Worm (Caenorhabditis elegans): ENCODE results near the gene Y43F8B.15.
A peak's percentile ranks its signal among the peaks of the same experiment; 100 is the strongest.

Y43F8B.15 gene

DNA sequence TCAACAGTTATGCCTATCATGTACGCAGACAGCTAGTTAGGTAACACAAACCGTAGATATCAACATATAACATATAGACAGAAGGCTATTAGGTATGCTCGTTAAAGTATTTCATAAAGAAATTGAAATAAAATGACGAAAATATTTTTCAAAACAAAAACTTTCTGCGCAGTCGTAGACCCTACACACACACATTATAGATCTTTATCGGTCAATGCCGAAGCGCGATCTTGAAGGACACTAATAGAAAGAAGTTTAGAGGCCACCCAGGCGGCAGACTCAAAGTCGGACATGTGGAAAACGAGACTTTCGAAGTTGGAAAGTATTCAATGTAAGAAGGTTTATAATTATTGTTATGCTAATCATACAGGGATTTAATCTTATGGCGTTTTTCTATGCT is 33.0 kb downstream of the Y43F8B.15 start:
- no peak for TF ChIP-seq zip-4 (GFP tag; optimal IDR thresholded peaks at IDR 0.05)
- no peak for TF ChIP-seq pag-3 (tag; optimal IDR thresholded peaks at IDR 0.05; ENCODE audit: borderline replicate concordance, insufficient read depth)
- TF ChIP-seq tbx-2 (tag; optimal IDR thresholded peaks at IDR 0.05): no peak
- TF ChIP-seq nhr-90 (tag; optimal IDR thresholded peaks at IDR 0.05; ENCODE audit: poor library complexity): peak; percentile 28
- no peak for TF ChIP-seq lin-39 (tag; optimal IDR thresholded peaks at IDR 0.05)
- no peak for TF ChIP-seq elt-3 (tag; optimal IDR thresholded peaks at IDR 0.05)
- TF ChIP-seq dpl-1 (GFP tag; optimal IDR thresholded peaks at IDR 0.05): no peak
- no peak for TF ChIP-seq C16A3.4 (tag; optimal IDR thresholded peaks at IDR 0.05)
- TF ChIP-seq unc-86 (tag; optimal IDR thresholded peaks at IDR 0.05): no peak
- no peak for TF ChIP-seq skn-1 (tag; optimal IDR thresholded peaks at IDR 0.05)
- peak; percentile 76 for TF ChIP-seq nhr-85 (tag)
- TF ChIP-seq sptf-1 (tag; optimal IDR thresholded peaks at IDR 0.05): no peak
- no peak for TF ChIP-seq lir-3 (tag; optimal IDR thresholded peaks at IDR 0.05; ENCODE audit: poor library complexity)
- no peak for TF ChIP-seq mdl-1 (tag; optimal IDR thresholded peaks at IDR 0.05)
- TF ChIP-seq ztf-11 (tag; optimal IDR thresholded peaks at IDR 0.05): no peak
- no peak for TF ChIP-seq aly-2 (tag; optimal IDR thresholded peaks at IDR 0.05)
- TF ChIP-seq lin-14 (GFP tag; optimal IDR thresholded peaks at IDR 0.05): peak; percentile 73
- no peak for TF ChIP-seq ama-1 (optimal IDR thresholded peaks at IDR 0.05)
- no peak for TF ChIP-seq swsn-7 (tag; optimal IDR thresholded peaks at IDR 0.05)
- peak; percentile 74 for TF ChIP-seq nhr-20 (tag; optimal IDR thresholded peaks at IDR 0.05)
- TF ChIP-seq elt-2 (tag; optimal IDR thresholded peaks at IDR 0.05): no peak
- no peak for TF ChIP-seq lin-15B (tag; optimal IDR thresholded peaks at IDR 0.05)
- TF ChIP-seq vab-15 (tag; optimal IDR thresholded peaks at IDR 0.05): no peak
- no peak for TF ChIP-seq pqm-1 (tag; optimal IDR thresholded peaks at IDR 0.05)
- TF ChIP-seq blmp-1 (tag; optimal IDR thresholded peaks at IDR 0.05): peak; percentile 57
- TF ChIP-seq hlh-17 (GFP tag; optimal IDR thresholded peaks at IDR 0.05; ENCODE audit: borderline replicate concordance): no peak
- TF ChIP-seq sup-37 (GFP tag; optimal IDR thresholded peaks at IDR 0.05): peak; percentile 17
- peak; percentile 54 for TF ChIP-seq nhr-71 (tag; optimal IDR thresholded peaks at IDR 0.05)
- TF ChIP-seq aha-1 (tag; optimal IDR thresholded peaks at IDR 0.05): no peak
- no peak for TF ChIP-seq fos-1 (tag; optimal IDR thresholded peaks at IDR 0.05)
- no peak for TF ChIP-seq mab-9 (GFP tag; IDR thresholded peaks at IDR 0.05)
- peak; percentile 17 for TF ChIP-seq nhr-47 (tag; optimal IDR thresholded peaks at IDR 0.05)
- TF ChIP-seq rnt-1 (tag; optimal IDR thresholded peaks at IDR 0.05): no peak
- TF ChIP-seq snpc-4 (tag; optimal IDR thresholded peaks at IDR 0.05): no peak
- TF ChIP-seq unc-30 (tag; optimal IDR thresholded peaks at IDR 0.05): no peak
- no peak for TF ChIP-seq dsc-1 (tag; optimal IDR thresholded peaks at IDR 0.05)
- TF ChIP-seq snu-23 (GFP tag; optimal IDR thresholded peaks at IDR 0.05): peak; percentile 56
- no peak for TF ChIP-seq pax-3 (tag; optimal IDR thresholded peaks at IDR 0.05)
- no peak for TF ChIP-seq nhr-76 (tag; optimal IDR thresholded peaks at IDR 0.05)
- no peak for TF ChIP-seq tlp-1 (tag; optimal IDR thresholded peaks at IDR 0.05)
- TF ChIP-seq efl-3 (GFP tag; optimal IDR thresholded peaks at IDR 0.05): no peak
- no peak for TF ChIP-seq mef-2 (tag; optimal IDR thresholded peaks at IDR 0.05)
- TF ChIP-seq lsy-2 (tag; optimal IDR thresholded peaks at IDR 0.05): peak in 1 of 2 experiments; percentile 18
- no peak for TF ChIP-seq ceh-90 (tag; optimal IDR thresholded peaks at IDR 0.05)
- no peak for TF ChIP-seq egl-27 (tag; optimal IDR thresholded peaks at IDR 0.05)
- TF ChIP-seq ceh-63 (GFP tag; optimal IDR thresholded peaks at IDR 0.05): no peak

Data from whole organism, L1 larva.